Worm (Caenorhabditis elegans) whole organism, early embryonic: ENCODE measurements around the gene din-1.

Source experiments
- B0310.2 ChIP-seq: sonication (generic microtip); optimal IDR thresholded peaks from 2 replicates; lab custom pipeline; 2016; ENCODE audit warnings: mild to moderate bottlenecking, missing genetic modification characterization, missing compliant biosample characterization
- F13C5.2 ChIP-seq: sonication (generic microtip); optimal IDR thresholded peaks from 2 replicates; lab custom pipeline; 2017; ENCODE audit warnings: mild to moderate bottlenecking, missing genetic modification characterization, inconsistent platforms, missing compliant biosample characterization
- aly-1 ChIP-seq: sonication (generic microtip); optimal IDR thresholded peaks from 2 replicates; lab custom pipeline; 2016; ENCODE audit warnings: missing genetic modification characterization, missing compliant biosample characterization
- ama-1 ChIP-seq: fragments of 150-350 bp; optimal IDR thresholded peaks from 2 replicates; lab custom pipeline; 2014
- ceh-13 ChIP-seq: fragments of 200-800 bp; sonication (Bioruptor generic); optimal IDR thresholded peaks from 2 replicates; lab custom pipeline; 2018; ENCODE audit warnings: mild to moderate bottlenecking, missing genetic modification characterization, missing compliant biosample characterization
- ceh-36 ChIP-seq: sonication (generic microtip); optimal IDR thresholded peaks from 2 replicates; lab custom pipeline; 2016; ENCODE audit warnings: missing genetic modification characterization, inconsistent platforms, missing compliant biosample characterization
- ets-7 ChIP-seq: sonication (generic microtip); optimal IDR thresholded peaks from 2 replicates; lab custom pipeline; 2016; ENCODE audit warnings: missing genotype, missing genetic modification characterization, missing compliant biosample characterization
- flt-1 ChIP-seq: fragments of 200-800 bp; sonication (Bioruptor generic); IDR thresholded peaks from 2 replicates; pipeline ENCODE4 v1.3.6; 2022; ENCODE audit warnings: missing genetic modification characterization, missing compliant biosample characterization
- hmbx-1 ChIP-seq: sonication (generic microtip); optimal IDR thresholded peaks from 2 replicates; lab custom pipeline; 2016; ENCODE audit warnings: mild to moderate bottlenecking, missing genetic modification characterization, missing compliant biosample characterization
- hmg-4 ChIP-seq: fragments of 200-800 bp; sonication (Bioruptor generic); optimal IDR thresholded peaks from 2 replicates; lab custom pipeline; 2018; ENCODE audit warnings: mild to moderate bottlenecking, missing genetic modification characterization, missing compliant biosample characterization
- hnd-1 ChIP-seq: sonication (generic microtip); optimal IDR thresholded peaks from 2 replicates; lab custom pipeline; 2016; ENCODE audit warnings: missing genetic modification characterization, missing compliant biosample characterization
- pes-1 ChIP-seq: fragments of 200-800 bp; sonication (Bioruptor generic); IDR thresholded peaks from 2 replicates; pipeline ENCODE4 v1.3.6; 2022; ENCODE audit warnings: missing genetic modification reagents, missing genetic modification characterization, missing compliant biosample characterization
- scrt-1 ChIP-seq: fragments of 200-800 bp; sonication (Bioruptor generic); IDR thresholded peaks from 2 replicates; pipeline ENCODE4 v1.3.6; 2022; ENCODE audit warnings: missing genetic modification characterization, missing compliant biosample characterization
- sea-1 ChIP-seq: fragments of 200-800 bp; sonication (Bioruptor generic); conservative IDR thresholded peaks from 2 replicates; pipeline ENCODE4 v1.3.6; 2022; ENCODE audit warnings: missing genetic modification characterization, missing compliant biosample characterization
- tbx-11 ChIP-seq: fragments of 200-800 bp; sonication (Bioruptor generic); IDR thresholded peaks from 2 replicates; pipeline ENCODE4 v1.3.6; 2022; ENCODE audit warnings: missing genetic modification characterization, missing compliant biosample characterization
- tbx-37 ChIP-seq: fragments of 200-800 bp; sonication (Bioruptor generic); conservative IDR thresholded peaks from 2 replicates; pipeline ENCODE4 v1.3.6; 2022; ENCODE audit warnings: missing genetic modification reagents, missing genetic modification characterization, missing compliant biosample characterization
- tra-4 ChIP-seq: sonication (generic microtip); optimal IDR thresholded peaks from 2 replicates; lab custom pipeline; 2017; ENCODE audit warnings: missing genetic modification characterization, missing compliant biosample characterization

Gene din-1

ce11 chrII:11652125-11652524, 18.7 kb upstream of the din-1 start:
- TF ChIP-seq tbx-37 (GFP tag; lab: Robert Waterston, UW): no peak
- no peak for TF ChIP-seq scrt-1 (GFP tag; lab: Robert Waterston, UW)
- TF ChIP-seq B0310.2 (tag; lab: Kevin White, UChicago): no peak
- no peak for TF ChIP-seq ceh-36 (tag; lab: Kevin White, UChicago)
- no peak for TF ChIP-seq pes-1 (GFP tag; lab: Robert Waterston, UW)
- TF ChIP-seq aly-1 (tag; lab: Kevin White, UChicago): no peak

DNA sequence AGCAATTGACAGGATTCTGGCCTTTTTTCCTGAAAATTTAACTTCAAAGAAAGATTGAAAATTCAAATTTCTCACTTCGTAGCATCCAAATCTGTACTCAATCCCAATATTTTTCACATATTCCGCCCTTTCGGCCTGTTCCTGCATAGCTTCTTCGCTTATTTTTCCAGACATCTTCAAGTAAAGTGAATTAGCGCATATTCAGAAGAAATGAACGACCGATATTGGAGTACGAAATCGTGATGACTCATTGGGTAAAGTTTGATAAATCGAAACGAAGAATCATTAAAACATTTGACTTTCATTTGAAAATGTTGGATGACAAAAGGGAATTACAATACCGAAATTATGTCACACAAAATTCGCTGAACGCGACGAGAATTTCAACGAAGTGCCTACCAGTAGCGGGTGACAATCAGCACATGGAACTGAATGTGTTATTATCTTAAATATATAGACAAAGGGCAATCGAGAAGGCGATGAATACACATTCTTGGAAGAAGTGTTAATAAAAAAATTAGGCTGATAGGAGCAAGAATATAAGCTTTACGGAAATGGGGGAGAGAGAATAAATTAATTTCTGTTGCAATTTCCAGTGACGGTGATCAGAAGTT, 17.7 kb upstream of the din-1 start, which contains the start of gene coa-7:
Gene coa-7 (minus strand): TSS at position 174 of the 614 bp plus-strand sequence.
- TF ChIP-seq ama-1 (lab: Kevin White, UChicago) (no peak), tbx-37 (GFP tag; lab: Robert Waterston, UW) (no peak)

DNA sequence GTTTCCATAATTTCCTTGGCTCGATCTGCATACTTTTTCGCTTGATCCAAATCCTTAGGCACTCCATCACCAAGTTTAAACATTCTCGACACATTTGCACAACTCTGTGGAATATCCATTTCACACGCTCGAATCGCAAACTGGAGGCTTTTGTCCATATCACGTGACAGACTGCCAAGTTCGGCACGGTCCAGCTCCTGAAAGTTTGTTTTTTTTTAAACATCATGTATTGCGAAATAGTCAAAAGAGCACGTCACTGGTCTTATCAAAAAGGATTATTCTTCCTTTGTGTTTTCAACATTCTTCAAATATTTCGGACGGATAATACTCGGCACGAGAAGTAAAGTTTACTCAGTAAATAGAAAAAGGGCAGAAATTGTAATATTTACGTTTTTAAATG, 15.8 kb upstream of the din-1 start:
- TF ChIP-seq scrt-1 (GFP tag; lab: Robert Waterston, UW) (no peak), tbx-37 (GFP tag; lab: Robert Waterston, UW) (no peak), hmbx-1 (tag; lab: Kevin White, UChicago) (no peak), B0310.2 (tag; lab: Kevin White, UChicago) (no peak), ceh-13 (GFP tag; lab: Kevin White, UChicago) (no peak), sea-1 (GFP tag; lab: Robert Waterston, UW) (no peak), hnd-1 (no peak), pes-1 (GFP tag; lab: Robert Waterston, UW) (no peak), aly-1 (tag; lab: Kevin White, UChicago) (no peak), flt-1 (GFP tag; lab: Robert Waterston, UW) (no peak), ets-7 (tag; lab: Kevin White, UChicago) (no peak), tra-4 (tag; lab: Kevin White, UChicago) (no peak), tbx-11 (no peak), F13C5.2 (tag; lab: Kevin White, UChicago) (no peak)

ce11 chrII:11646874-11647273, 13.5 kb upstream of the din-1 start:
- TF ChIP-seq sea-1 (GFP tag; lab: Robert Waterston, UW): no peak
- TF ChIP-seq ceh-13 (GFP tag; lab: Kevin White, UChicago): no peak
- no peak for TF ChIP-seq flt-1 (GFP tag; lab: Robert Waterston, UW)

- no peak for TF ChIP-seq hnd-1
- no peak for TF ChIP-seq ama-1 (lab: Kevin White, UChicago)
- no peak for TF ChIP-seq flt-1 (GFP tag; lab: Robert Waterston, UW)
- TF ChIP-seq sea-1 (GFP tag; lab: Robert Waterston, UW): no peak
- no peak for TF ChIP-seq ceh-13 (GFP tag; lab: Kevin White, UChicago)
- TF ChIP-seq hmbx-1 (tag; lab: Kevin White, UChicago): no peak
- TF ChIP-seq B0310.2 (tag; lab: Kevin White, UChicago): no peak
- TF ChIP-seq aly-1 (tag; lab: Kevin White, UChicago): no peak
- TF ChIP-seq ets-7 (tag; lab: Kevin White, UChicago): no peak
- TF ChIP-seq tra-4 (tag; lab: Kevin White, UChicago): no peak
- TF ChIP-seq pes-1 (GFP tag; lab: Robert Waterston, UW): no peak
- TF ChIP-seq F13C5.2 (tag; lab: Kevin White, UChicago): no peak
- no peak for TF ChIP-seq hmg-4
Measured at ce11 chrII:11646276-11646797, 12.9 kb upstream of the din-1 start, which contains the start of gene ghi-1. Gene ghi-1 (plus strand): TSS chrII:11646747.

- TF ChIP-seq ets-7 (tag; lab: Kevin White, UChicago) (no peak), tra-4 (tag; lab: Kevin White, UChicago) (no peak), ama-1 (lab: Kevin White, UChicago) (no peak), aly-1 (tag; lab: Kevin White, UChicago) (no peak), hmg-4 (no peak), B0310.2 (tag; lab: Kevin White, UChicago) (no peak), scrt-1 (GFP tag; lab: Robert Waterston, UW) (no peak), ceh-36 (tag; lab: Kevin White, UChicago) (no peak), sea-1 (GFP tag; lab: Robert Waterston, UW) (no peak)
Measured at ce11 chrII:11645383-11645782, 12.0 kb upstream of the din-1 start.

ce11 chrII:11644535-11644934, 11.1 kb upstream of the din-1 start:
- TF ChIP-seq hnd-1 (no peak), sea-1 (GFP tag; lab: Robert Waterston, UW) (no peak), hmg-4 (no peak), flt-1 (GFP tag; lab: Robert Waterston, UW) (no peak), hmbx-1 (tag; lab: Kevin White, UChicago) (no peak), ceh-36 (tag; lab: Kevin White, UChicago) (no peak), tbx-11 (no peak), B0310.2 (tag; lab: Kevin White, UChicago) (no peak), F13C5.2 (tag; lab: Kevin White, UChicago) (no peak), scrt-1 (GFP tag; lab: Robert Waterston, UW) (no peak), aly-1 (tag; lab: Kevin White, UChicago) (no peak), tra-4 (tag; lab: Kevin White, UChicago) (no peak)

ce11 chrII:11642736-11643135, 9.3 kb upstream of the din-1 start:
- TF ChIP-seq hmbx-1 (tag; lab: Kevin White, UChicago) (no peak), tra-4 (tag; lab: Kevin White, UChicago) (no peak), tbx-11 (no peak)
